Worm (Caenorhabditis elegans): Measurements from ENCODE around the gene T27C5.10.

ce11 chrV:17429262-17429661 lies 704 bp downstream of the T27C5.10 start:
- TF ChIP-seq klf-2 (GFP tag; conservative IDR thresholded peaks at IDR 0.05) = no peak
- no peak for TF ChIP-seq tab-1 (GFP tag; IDR thresholded peaks at IDR 0.05)

All from whole organism, midembryonic.